Worm (Caenorhabditis elegans) whole organism, L2 larva: ENCODE measurements around the gene Y55D5A.3.
A peak's percentile ranks its signal among the peaks of the same experiment; 100 is the strongest.

Experiments
- C34F6.9 ChIP-seq: fragments of 150-350 bp; optimal IDR thresholded peaks from 2 replicates; lab custom pipeline; 2014; ENCODE audit warnings: missing biosample characterization, missing genetic modification characterization
- F13H6.1 ChIP-seq: sonication (generic microtip); optimal IDR thresholded peaks from 2 replicates; lab custom pipeline; 2016; ENCODE audit warnings: missing genetic modification characterization, missing compliant biosample characterization
- R02D3.7 ChIP-seq: fragments of 150-350 bp; optimal IDR thresholded peaks from 2 replicates; lab custom pipeline; 2014; ENCODE audit warnings: missing biosample characterization, missing genetic modification characterization
- ZK546.5 ChIP-seq: sonication (generic microtip); optimal IDR thresholded peaks from 2 replicates; lab custom pipeline; 2017; ENCODE audit warnings: missing biosample characterization, missing genetic modification characterization
- aly-2 ChIP-seq: fragments of 150-350 bp; optimal IDR thresholded peaks from 2 replicates; lab custom pipeline; 2014; ENCODE audit warnings: missing biosample characterization, missing genetic modification characterization
- ama-1 ChIP-seq: fragments of 150-350 bp; optimal IDR thresholded peaks from 2 replicates; lab custom pipeline; 2018; ENCODE audit warnings: inconsistent platforms
- blmp-1 ChIP-seq: sonication (generic microtip); optimal IDR thresholded peaks from 2 replicates; lab custom pipeline; 2017; ENCODE audit warnings: missing genetic modification characterization, mild to moderate bottlenecking, missing compliant biosample characterization, antibody characterized with exemption, moderate library complexity; ENCODE audit not compliant: insufficient read depth
- ceh-16 ChIP-seq: fragments of 150-350 bp; optimal IDR thresholded peaks from 2 replicates; lab custom pipeline; 2014; ENCODE audit warnings: missing biosample characterization, missing genetic modification characterization
- ceh-82 ChIP-seq: fragments of 150-350 bp; optimal IDR thresholded peaks from 2 replicates; lab custom pipeline; 2014; ENCODE audit warnings: missing biosample characterization, missing genetic modification characterization
- crh-2 ChIP-seq: sonication (generic microtip); optimal IDR thresholded peaks from 2 replicates; lab custom pipeline; 2017; ENCODE audit warnings: missing biosample characterization, missing genetic modification characterization
- dmd-4 ChIP-seq: sonication (generic microtip); optimal IDR thresholded peaks from 2 replicates; lab custom pipeline; 2017; ENCODE audit warnings: missing biosample characterization, missing genetic modification characterization
- egl-27 ChIP-seq: sonication (generic microtip); optimal IDR thresholded peaks from 3 replicates; lab custom pipeline; 2017; ENCODE audit warnings: missing biosample characterization, missing genetic modification reagents, missing genetic modification characterization
- elt-1 ChIP-seq: fragments of 150-350 bp; optimal IDR thresholded peaks from 2 replicates; lab custom pipeline; 2014; ENCODE audit warnings: missing biosample characterization, missing genetic modification characterization
- elt-3 ChIP-seq: sonication (generic microtip); optimal IDR thresholded peaks from 2 replicates; lab custom pipeline; 2017; ENCODE audit warnings: missing biosample characterization, missing genetic modification characterization
- fos-1 ChIP-seq: fragments of 150-350 bp; optimal IDR thresholded peaks from 2 replicates; lab custom pipeline; 2014; ENCODE audit warnings: missing biosample characterization, missing genetic modification characterization
- lin-11 ChIP-seq: fragments of 150-350 bp; sonication (generic microtip); optimal IDR thresholded peaks from 2 replicates; lab custom pipeline; 2014; ENCODE audit warnings: missing biosample characterization, missing genetic modification characterization, inconsistent platforms, mixed read lengths
- lin-13 ChIP-seq: fragments of 150-350 bp; optimal IDR thresholded peaks from 2 replicates; lab custom pipeline; 2014; ENCODE audit warnings: missing biosample characterization, missing genetic modification reagents, missing genetic modification characterization
- lin-39 ChIP-seq: fragments of 150-350 bp; optimal IDR thresholded peaks from 2 replicates; lab custom pipeline; 2014; ENCODE audit warnings: missing biosample characterization, missing genetic modification reagents, missing genetic modification characterization
- lsy-2 ChIP-seq, 2 experiments: fragments of 150-350 bp in 1 of 2; sonication (generic microtip) in 1 of 2; optimal IDR thresholded peaks; 2 replicates each; lab custom pipeline; 2014 to 2017; ENCODE audit warnings: missing biosample characterization in 2 of 2, missing genetic modification characterization in 2 of 2
- mab-5 ChIP-seq: fragments of 150-350 bp; optimal IDR thresholded peaks from 2 replicates; lab custom pipeline; 2014; ENCODE audit warnings: missing biosample characterization, missing genetic modification characterization
- mbf-1 ChIP-seq: sonication (generic microtip); optimal IDR thresholded peaks from 2 replicates; lab custom pipeline; 2017; ENCODE audit warnings: missing biosample characterization, missing genetic modification characterization
- nhr-10 ChIP-seq: sonication (generic microtip); optimal IDR thresholded peaks from 2 replicates; lab custom pipeline; 2017; ENCODE audit warnings: missing biosample characterization, missing genetic modification characterization
- nhr-12 ChIP-seq: fragments of 150-350 bp; optimal IDR thresholded peaks from 2 replicates; lab custom pipeline; 2014; ENCODE audit warnings: missing biosample characterization, missing genetic modification characterization
- nhr-129 ChIP-seq: fragments of 150-350 bp; optimal IDR thresholded peaks from 2 replicates; lab custom pipeline; 2014; ENCODE audit warnings: missing biosample characterization, missing genetic modification characterization
- nhr-21 ChIP-seq: fragments of 150-350 bp; optimal IDR thresholded peaks from 2 replicates; lab custom pipeline; 2014; ENCODE audit warnings: missing biosample characterization, missing genetic modification characterization
- nhr-23 ChIP-seq: fragments of 150-350 bp; optimal IDR thresholded peaks from 2 replicates; lab custom pipeline; 2014; ENCODE audit warnings: missing biosample characterization, missing genetic modification reagents, missing genetic modification characterization
- nhr-25 ChIP-seq: fragments of 150-350 bp; sonication (generic microtip); optimal IDR thresholded peaks from 3 replicates; lab custom pipeline; 2014; ENCODE audit warnings: missing biosample characterization, missing genetic modification characterization
- nhr-77 ChIP-seq: fragments of 150-350 bp; optimal IDR thresholded peaks from 2 replicates; lab custom pipeline; 2014; ENCODE audit warnings: missing biosample characterization, missing genetic modification characterization
- sem-4 ChIP-seq: fragments of 150-350 bp; optimal IDR thresholded peaks from 2 replicates; lab custom pipeline; 2014; ENCODE audit warnings: missing biosample characterization, missing genetic modification reagents, missing genetic modification characterization
- skn-1 ChIP-seq: sonication (generic microtip); optimal IDR thresholded peaks from 2 replicates; lab custom pipeline; 2017; ENCODE audit warnings: missing biosample characterization, missing genetic modification characterization
- sma-3 ChIP-seq: sonication (generic microtip); optimal IDR thresholded peaks from 2 replicates; lab custom pipeline; 2016; ENCODE audit warnings: missing genetic modification reagents, missing genetic modification characterization, missing compliant biosample characterization
- sma-9 ChIP-seq, 2 experiments: fragments of 150-350 bp in 1 of 2; sonication (generic microtip) in 1 of 2; optimal IDR thresholded peaks; 2 replicates each; lab custom pipeline; 2014 to 2016; ENCODE audit warnings: missing genetic modification characterization in 2 of 2, mild to moderate bottlenecking in 1 of 2, missing biosample characterization in 1 of 2, missing compliant biosample characterization in 1 of 2, missing genetic modification reagents in 1 of 2, moderate library complexity in 1 of 2
- snpc-4 ChIP-seq: fragments of 150-350 bp; optimal IDR thresholded peaks from 2 replicates; lab custom pipeline; 2014; ENCODE audit warnings: missing biosample characterization, missing genetic modification characterization
- unc-55 ChIP-seq: fragments of 150-350 bp; sonication (generic microtip); optimal IDR thresholded peaks from 3 replicates; lab custom pipeline; 2014; ENCODE audit warnings: missing biosample characterization, missing genetic modification reagents, missing genetic modification characterization
- zag-1 ChIP-seq: fragments of 150-350 bp; optimal IDR thresholded peaks from 2 replicates; lab custom pipeline; 2014; ENCODE audit warnings: missing biosample characterization, missing genetic modification characterization
- ztf-4 ChIP-seq: fragments of 150-350 bp; optimal IDR thresholded peaks from 2 replicates; lab custom pipeline; 2014; ENCODE audit warnings: missing biosample characterization, missing genetic modification characterization

Y55D5A.3 gene

DNA sequence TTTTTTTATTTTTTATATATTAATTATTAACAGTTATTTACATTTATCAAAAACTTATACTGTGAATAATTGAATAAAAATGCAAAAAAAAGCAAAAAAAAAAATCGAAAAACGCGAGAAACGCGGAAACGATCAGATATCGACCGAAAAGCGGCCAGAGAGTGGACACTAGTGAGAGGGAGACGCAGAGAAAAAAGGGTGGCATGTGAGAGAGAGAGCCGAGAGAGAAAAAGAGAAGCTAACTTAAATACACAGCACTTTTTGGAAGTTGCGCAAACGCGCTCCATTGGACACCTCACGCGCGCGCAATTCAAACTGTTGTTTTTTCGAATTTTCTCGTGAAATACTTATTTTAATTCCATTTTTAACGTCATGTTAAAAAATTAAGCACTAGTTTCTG lies 9.1 kb downstream of the Y55D5A.3 start (continued):
- TF ChIP-seq aly-2 (tag; lab: Kevin White, UChicago) (no peak), lin-39 (tag; lab: Kevin White, UChicago) (no peak), ceh-82 (tag; lab: Kevin White, UChicago) (no peak), blmp-1 (tag; lab: Kevin White, UChicago) (peak; percentile 39), mab-5 (tag; lab: Kevin White, UChicago) (peak; percentile 48), elt-1 (tag; lab: Kevin White, UChicago) (no peak)
- TF ChIP-seq, all 48 proteins: peak for 21

DNA sequence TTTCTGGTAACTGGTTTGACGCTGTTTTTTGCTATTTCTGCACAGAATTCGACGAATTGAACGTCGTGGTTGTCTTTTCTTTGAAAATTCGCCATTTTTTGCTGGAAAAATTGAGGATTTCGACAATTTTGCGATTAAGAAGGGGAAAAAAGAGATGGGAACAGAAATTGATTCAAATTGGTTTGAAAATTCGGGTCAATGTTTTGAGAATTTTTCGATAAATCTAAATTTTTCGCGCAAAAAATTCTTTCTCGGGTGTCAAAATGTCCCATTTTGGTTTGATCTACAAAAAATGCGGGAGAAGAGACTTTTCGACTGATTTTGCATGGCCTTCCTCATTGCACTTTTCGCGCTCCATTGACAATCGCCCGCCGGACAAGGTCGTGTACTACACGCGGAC lies 10.1 kb downstream of the Y55D5A.3 start, which contains the start of gene H05C05.2:
Gene H05C05.2, minus strand, starts transcription at position 101 of the 400 bp plus-strand sequence.
- TF ChIP-seq mbf-1 (tag; lab: Kevin White, UChicago) (no peak), C34F6.9 (tag; lab: Kevin White, UChicago) (no peak), egl-27 (tag; lab: Kevin White, UChicago) (no peak), blmp-1 (tag; lab: Kevin White, UChicago) (no peak), dmd-4 (tag; lab: Kevin White, UChicago) (no peak), ZK546.5 (tag; lab: Kevin White, UChicago) (no peak), ceh-16 (tag; lab: Kevin White, UChicago) (no peak), nhr-23 (no peak), ama-1 (lab: Kevin White, UChicago) (no peak), ztf-4 (no peak), snpc-4 (tag; lab: Kevin White, UChicago) (no peak), nhr-10 (tag; lab: Kevin White, UChicago) (no peak), lin-13 (no peak), lin-11 (tag; lab: Kevin White, UChicago) (no peak)

DNA sequence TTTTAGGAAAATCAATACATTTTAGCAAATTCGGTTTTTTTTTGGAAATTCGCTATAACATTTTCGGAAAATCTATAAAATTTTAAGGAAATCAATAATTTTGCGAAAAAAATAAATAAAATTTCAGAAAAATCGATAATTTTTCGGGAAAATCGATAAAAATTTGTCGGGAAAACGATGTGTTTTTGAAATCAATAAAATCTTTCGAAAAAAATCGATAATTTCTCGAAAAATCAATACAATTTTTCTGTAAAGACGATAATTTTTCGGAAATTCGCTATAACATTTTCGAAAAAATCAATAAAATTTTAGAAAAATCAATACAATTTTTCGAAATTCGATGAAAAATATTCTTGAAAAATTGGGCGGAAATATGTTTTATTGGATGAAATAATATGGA lies 13.7 kb downstream of the Y55D5A.3 start:
- TF ChIP-seq ama-1 (lab: Kevin White, UChicago) (no peak), nhr-21 (no peak), nhr-12 (tag; lab: Kevin White, UChicago) (no peak), zag-1 (no peak), lin-11 (tag; lab: Kevin White, UChicago) (no peak), dmd-4 (tag; lab: Kevin White, UChicago) (no peak), ztf-4 (no peak), elt-3 (tag; lab: Kevin White, UChicago) (no peak), R02D3.7 (tag; lab: Kevin White, UChicago) (no peak), blmp-1 (tag; lab: Kevin White, UChicago) (no peak)

DNA sequence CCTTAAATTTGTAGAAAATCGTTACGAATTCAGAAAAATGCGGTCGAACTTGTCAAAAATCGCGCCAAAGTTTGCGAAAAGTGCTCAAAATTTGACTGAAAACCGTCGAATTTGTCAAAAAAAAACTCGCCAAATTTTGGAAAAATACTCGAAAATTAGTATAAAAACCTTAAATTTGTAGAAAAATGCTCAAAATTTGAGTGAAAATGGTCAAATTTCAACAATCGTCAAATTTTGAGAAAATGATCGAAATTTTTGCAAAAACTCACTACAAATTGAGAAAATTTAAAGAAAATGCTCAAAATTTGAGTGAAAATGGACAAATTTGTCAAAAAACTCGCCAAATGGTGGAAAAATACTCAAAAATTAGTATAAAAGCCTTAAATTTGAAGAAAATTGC lies 23.2 kb downstream of the Y55D5A.3 start:
- TF ChIP-seq skn-1 = no peak
- no peak for TF ChIP-seq sma-3 (GFP tag; lab: Kevin White, UChicago)
- TF ChIP-seq unc-55 = no peak
- no peak for TF ChIP-seq mbf-1 (tag; lab: Kevin White, UChicago)
- no peak for TF ChIP-seq blmp-1 (tag; lab: Kevin White, UChicago)
- TF ChIP-seq nhr-77 = no peak
- no peak for TF ChIP-seq ZK546.5 (tag; lab: Kevin White, UChicago)
- no peak for TF ChIP-seq ama-1 (lab: Kevin White, UChicago)
- no peak for TF ChIP-seq ceh-16 (tag; lab: Kevin White, UChicago)
- no peak for TF ChIP-seq F13H6.1 (tag; lab: Kevin White, UChicago)
- no peak for TF ChIP-seq nhr-21
- TF ChIP-seq zag-1 = no peak
- TF ChIP-seq elt-3 (tag; lab: Kevin White, UChicago) = no peak

DNA sequence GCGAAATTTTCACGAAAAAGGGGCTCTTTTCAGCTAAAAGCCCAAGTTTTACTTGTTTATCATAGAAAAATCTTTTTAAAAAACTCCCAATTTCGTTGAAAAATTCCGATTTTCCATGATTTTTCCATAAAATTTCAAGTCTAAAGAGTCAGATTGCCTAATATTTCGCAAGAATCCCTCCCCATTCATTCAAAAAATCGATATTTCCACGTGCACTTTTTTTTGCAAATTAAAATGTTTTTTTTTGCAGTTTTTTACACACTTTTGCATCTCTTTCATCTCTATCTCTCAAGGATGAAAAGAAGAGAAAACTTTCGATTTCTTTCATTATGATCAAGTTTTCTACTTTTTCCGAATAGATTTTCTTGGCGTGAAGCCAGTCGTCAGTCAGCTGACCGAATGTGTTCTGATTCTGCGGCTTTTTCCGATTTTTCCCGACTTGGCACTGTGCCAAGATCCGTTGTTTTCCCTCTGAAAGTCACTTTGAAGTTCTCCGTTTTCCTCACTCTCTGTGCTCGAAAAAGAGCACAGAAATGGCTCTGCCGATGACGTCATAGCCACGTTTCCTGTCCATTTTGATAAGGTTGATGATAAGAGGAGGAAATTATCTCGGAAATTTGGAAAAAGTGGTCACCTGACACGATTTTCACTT lies 27.2 kb downstream of the Y55D5A.3 start:
- TF ChIP-seq lin-39 (tag; lab: Kevin White, UChicago) (no peak), sma-9 (GFP tag; optimal IDR thresholded peaks at IDR 0.05; lab: Kevin White, UChicago) (peak; percentile 37), sma-9 (tag; optimal IDR thresholded peaks at IDR 0.05; lab: Kevin White, UChicago) (no peak), fos-1 (tag; lab: Kevin White, UChicago) (peak; percentile 65), nhr-129 (tag; lab: Kevin White, UChicago) (peak; percentile 76), blmp-1 (tag; lab: Kevin White, UChicago) (peak; percentile 64), nhr-25 (tag; lab: Kevin White, UChicago) (peak; percentile 62), sma-3 (GFP tag; lab: Kevin White, UChicago) (no peak), lin-11 (tag; lab: Kevin White, UChicago) (no peak), crh-2 (tag; lab: Kevin White, UChicago) (peak; percentile 86), mbf-1 (tag; lab: Kevin White, UChicago) (no peak), lin-13 (no peak), F13H6.1 (tag; lab: Kevin White, UChicago) (peak; percentile 35), lsy-2 (tag; optimal IDR thresholded peaks at IDR 0.05; lab: Kevin White, UChicago) (peak in 1 of 2 experiments; percentile 12), unc-55 (peak; percentile 44), C34F6.9 (tag; lab: Kevin White, UChicago) (peak; percentile 2), nhr-21 (no peak), mab-5 (tag; lab: Kevin White, UChicago) (no peak), ceh-82 (tag; lab: Kevin White, UChicago) (no peak), sem-4 (tag; lab: Kevin White, UChicago) (peak; percentile 6)
